Worm (Caenorhabditis elegans): ENCODE results near the gene dve-1.

Gene dve-1

ce11 chrX:461623-462022 is 28.0 kb upstream of the dve-1 start:
- TF ChIP-seq ref-2 (tag; optimal IDR thresholded peaks at IDR 0.05), result peak; percentile 13
- TF ChIP-seq syd-9 (tag; optimal IDR thresholded peaks at IDR 0.05), result no peak
- no peak for TF ChIP-seq dve-1 (tag; optimal IDR thresholded peaks at IDR 0.05)

- TF ChIP-seq lin-11 (tag; optimal IDR thresholded peaks at IDR 0.05), result no peak
- TF ChIP-seq sox-4 (tag; optimal IDR thresholded peaks at IDR 0.05), result no peak
- no peak for TF ChIP-seq madf-2 (tag; optimal IDR thresholded peaks at IDR 0.05)
- no peak for TF ChIP-seq tbx-2 (tag; optimal IDR thresholded peaks at IDR 0.05)
- TF ChIP-seq ets-4 (tag; optimal IDR thresholded peaks at IDR 0.05), result no peak
- TF ChIP-seq ceh-18 (tag; optimal IDR thresholded peaks at IDR 0.05), result no peak
- TF ChIP-seq hlh-6 (tag; optimal IDR thresholded peaks at IDR 0.05), result no peak
- no peak for TF ChIP-seq ceh-14 (tag; optimal IDR thresholded peaks at IDR 0.05)
- no peak for TF ChIP-seq ceh-19 (GFP tag; optimal IDR thresholded peaks at IDR 0.05)
- no peak for TF ChIP-seq ceh-30 (tag; optimal IDR thresholded peaks at IDR 0.05)
- TF ChIP-seq gmeb-2 (tag; optimal IDR thresholded peaks at IDR 0.05), result no peak
- no peak for TF ChIP-seq elt-2 (tag; optimal IDR thresholded peaks at IDR 0.05)
- TF ChIP-seq fkh-6 (tag; optimal IDR thresholded peaks at IDR 0.05), result no peak
- no peak for TF ChIP-seq K09A11.1 (tag; optimal IDR thresholded peaks at IDR 0.05; ENCODE audit: insufficient read depth)
- TF ChIP-seq ttx-3 (tag; optimal IDR thresholded peaks at IDR 0.05), result no peak
- no peak for TF ChIP-seq unc-3 (GFP tag; conservative IDR thresholded peaks at IDR 0.05)
- TF ChIP-seq unc-3 (tag; optimal IDR thresholded peaks at IDR 0.05), result no peak
- TF ChIP-seq ceh-34 (tag; optimal IDR thresholded peaks at IDR 0.05), result no peak
Measured at ce11 chrX:460351-460750, 26.7 kb upstream of the dve-1 start, which contains the start of gene aagr-4. Gene aagr-4, plus strand, starts transcription at chrX:460651.

ce11 chrX:459316-459715 is 25.7 kb upstream of the dve-1 start:
- no peak for TF ChIP-seq ceh-30 (tag; optimal IDR thresholded peaks at IDR 0.05)
- no peak for TF ChIP-seq sdc-2 (tag; optimal IDR thresholded peaks at IDR 0.05)
- TF ChIP-seq K02D7.2 (tag; optimal IDR thresholded peaks at IDR 0.05), result no peak
- no peak for TF ChIP-seq eyg-1 (tag; optimal IDR thresholded peaks at IDR 0.05)
- TF ChIP-seq npax-4 (tag; optimal IDR thresholded peaks at IDR 0.05), result no peak
- no peak for TF ChIP-seq ceh-18 (tag; optimal IDR thresholded peaks at IDR 0.05)
- no peak for TF ChIP-seq hlh-13 (GFP tag; optimal IDR thresholded peaks at IDR 0.05)
- TF ChIP-seq hlh-15 (tag; optimal IDR thresholded peaks at IDR 0.05), result no peak
- TF ChIP-seq unc-42 (tag; optimal IDR thresholded peaks at IDR 0.05), result no peak
- TF ChIP-seq ceh-24 (tag; optimal IDR thresholded peaks at IDR 0.05), result no peak
- TF ChIP-seq ceh-48 (tag; optimal IDR thresholded peaks at IDR 0.05), result no peak
- no peak for TF ChIP-seq rnt-1 (tag; optimal IDR thresholded peaks at IDR 0.05)
- no peak for TF ChIP-seq pqm-1 (tag; optimal IDR thresholded peaks at IDR 0.05)
- no peak for TF ChIP-seq ama-1 (optimal IDR thresholded peaks at IDR 0.05)
- TF ChIP-seq unc-3 (GFP tag; conservative IDR thresholded peaks at IDR 0.05), result no peak
- no peak for TF ChIP-seq unc-3 (tag; optimal IDR thresholded peaks at IDR 0.05)
- TF ChIP-seq pha-4 (tag; optimal IDR thresholded peaks at IDR 0.05), result no peak
- no peak for TF ChIP-seq C08G9.2 (tag; optimal IDR thresholded peaks at IDR 0.05)

ce11 chrX:457139-457802 is 23.7 kb upstream of the dve-1 start, which contains the start of gene abu-12:
Gene abu-12, minus strand, starts transcription at chrX:457610.
- peak; percentile 2 for TF ChIP-seq ref-2 (tag; optimal IDR thresholded peaks at IDR 0.05)
- no peak for TF ChIP-seq ceh-45 (GFP tag; IDR thresholded peaks at IDR 0.05)
- TF ChIP-seq hlh-6 (tag; optimal IDR thresholded peaks at IDR 0.05), result peak; percentile 46

- no peak for TF ChIP-seq rnt-1 (tag; optimal IDR thresholded peaks at IDR 0.05)
- no peak for TF ChIP-seq che-1 (tag; optimal IDR thresholded peaks at IDR 0.05)
- no peak for TF ChIP-seq ceh-31 (tag; optimal IDR thresholded peaks at IDR 0.05)
- TF ChIP-seq madf-2 (tag; optimal IDR thresholded peaks at IDR 0.05), result no peak
- no peak for TF ChIP-seq nfya-1 (tag; optimal IDR thresholded peaks at IDR 0.05)
- no peak for TF ChIP-seq unc-42 (tag; optimal IDR thresholded peaks at IDR 0.05)
- TF ChIP-seq ceh-18 (tag; optimal IDR thresholded peaks at IDR 0.05), result no peak
- TF ChIP-seq ets-4 (tag; optimal IDR thresholded peaks at IDR 0.05), result no peak
- TF ChIP-seq fkh-10 (GFP tag; optimal IDR thresholded peaks at IDR 0.05), result no peak
- no peak for TF ChIP-seq K02D7.2 (tag; optimal IDR thresholded peaks at IDR 0.05)
- no peak for TF ChIP-seq Y22D7AL.16 (tag; optimal IDR thresholded peaks at IDR 0.05)
- TF ChIP-seq sox-2 (GFP tag; IDR thresholded peaks at IDR 0.05), result no peak
- no peak for TF ChIP-seq ceh-19 (GFP tag; optimal IDR thresholded peaks at IDR 0.05)
- TF ChIP-seq pros-1 (tag; optimal IDR thresholded peaks at IDR 0.05), result no peak
Measured at ce11 chrX:449820-450219, 16.2 kb upstream of the dve-1 start, which contains the start of gene F52D1.2. Gene F52D1.2, minus strand, starts transcription at chrX:450212.
